Fruit fly (Drosophila melanogaster) whole organism: ENCODE data around the gene Iris.

ENCODE experiments used
- CG8478 ChIP-seq: fragments of >200 bp; optimal IDR thresholded peaks from 2 replicates; lab custom pipeline; 2018; ENCODE audit warnings: inconsistent platforms
- Dll ChIP-seq: fragments of >200 bp; optimal IDR thresholded peaks from 2 replicates; lab custom pipeline; 2017
- psq ChIP-seq: fragments of >200 bp; optimal IDR thresholded peaks from 2 replicates; lab custom pipeline; 2017

DNA sequence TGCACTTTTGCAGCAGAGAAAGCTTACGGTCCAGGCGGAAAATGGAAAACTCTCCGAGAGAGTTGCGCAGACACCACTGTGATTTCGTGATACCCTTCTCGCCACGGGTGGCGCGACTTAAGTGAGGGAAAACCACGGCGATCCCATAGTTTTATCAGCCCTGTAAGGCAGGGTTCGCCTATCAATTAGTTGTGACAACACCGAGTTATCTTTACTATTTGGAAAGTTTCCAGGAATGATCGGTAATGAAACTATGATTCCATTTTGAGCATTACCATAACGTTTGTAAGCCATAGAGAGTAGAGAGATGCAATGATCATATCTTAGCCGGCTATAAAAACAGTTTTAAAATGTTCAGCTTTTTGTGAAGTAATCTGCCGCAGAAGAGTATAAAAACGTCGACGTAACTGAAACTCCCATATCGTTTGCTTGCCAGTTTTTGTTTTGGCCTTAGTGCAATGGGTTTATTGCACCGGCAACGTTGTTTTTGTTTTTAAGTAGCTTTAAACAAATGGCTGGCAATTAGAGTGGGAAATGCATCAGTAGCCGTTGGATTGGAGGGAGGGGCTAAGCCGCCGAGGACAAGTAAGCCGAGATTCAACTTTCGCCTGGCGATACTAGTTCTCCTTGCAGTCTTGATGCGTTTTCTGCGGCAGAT lies 22.8 kb upstream of the Iris start:
- TF ChIP-seq CG8478 (lab: Kevin White, UChicago): no peak
- no peak for TF ChIP-seq psq
- no peak for TF ChIP-seq Dll (lab: Kevin White, UChicago)
